Fruit fly (Drosophila melanogaster) whole organism, prepupa: ENCODE data around the gene CG31915.

ENCODE experiments used
- CG10669 ChIP-seq: fragments of 200-800 bp; sonication (Bioruptor generic); optimal IDR thresholded peaks from 3 replicates; lab custom pipeline; 2018; ENCODE audit warnings: missing biosample characterization, mild to moderate bottlenecking, missing genetic modification characterization, moderate library complexity
- CG11762 ChIP-seq: fragments of 200-800 bp; sonication (Bioruptor generic); optimal IDR thresholded peaks from 3 replicates; lab custom pipeline; 2016; ENCODE audit warnings: missing biosample characterization, missing genetic modification characterization; ENCODE audit not compliant: insufficient read depth
- CG11902 ChIP-seq: fragments of 200-800 bp; sonication (Bioruptor generic); optimal IDR thresholded peaks from 3 replicates; lab custom pipeline; 2016; ENCODE audit warnings: missing biosample characterization, missing genetic modification characterization
- CG15336 ChIP-seq: fragments of 200-800 bp; sonication (Bioruptor generic); IDR thresholded peaks from 2 replicates; pipeline ENCODE4 v1.3.6; 2022; ENCODE audit warnings: missing biosample characterization, missing genetic modification characterization
- CG1621 ChIP-seq: fragments of 200-800 bp; sonication (Bioruptor generic); optimal IDR thresholded peaks from 3 replicates; lab custom pipeline; 2018; ENCODE audit warnings: missing biosample characterization, mild to moderate bottlenecking, missing genetic modification characterization
- CG16779 ChIP-seq: fragments of 200-800 bp; sonication (Bioruptor generic); optimal IDR thresholded peaks from 3 replicates; lab custom pipeline; 2017; ENCODE audit warnings: missing biosample characterization, mild to moderate bottlenecking, missing genetic modification characterization
- CG3032 ChIP-seq: fragments of 200-800 bp; optimal IDR thresholded peaks from 2 replicates; lab custom pipeline; 2019; ENCODE audit warnings: missing biosample characterization, mild to moderate bottlenecking, missing genetic modification characterization, moderate library complexity
- CG32006 ChIP-seq: fragments of 200-800 bp; sonication (Bioruptor generic); optimal IDR thresholded peaks from 3 replicates; lab custom pipeline; 2017; ENCODE audit warnings: missing biosample characterization, mild to moderate bottlenecking, missing genetic modification characterization
- CG4318 ChIP-seq: fragments of 200-800 bp; sonication (Bioruptor generic); optimal IDR thresholded peaks from 3 replicates; lab custom pipeline; 2017; ENCODE audit warnings: missing biosample characterization, mild to moderate bottlenecking, missing genetic modification characterization
- CG6163 ChIP-seq: fragments of 200-800 bp; sonication (Bioruptor generic); IDR thresholded peaks from 3 replicates; pipeline ENCODE4 v1.3.6; 2022; ENCODE audit warnings: missing biosample characterization, missing genetic modification characterization
- CG6276 ChIP-seq: fragments of 200-800 bp; sonication (Bioruptor generic); optimal IDR thresholded peaks from 2 replicates; lab custom pipeline; 2017; ENCODE audit warnings: missing biosample characterization, mild to moderate bottlenecking, missing genetic modification characterization
- CG6808 ChIP-seq: fragments of 200-800 bp; sonication (Bioruptor generic); optimal IDR thresholded peaks from 3 replicates; lab custom pipeline; 2017; ENCODE audit warnings: missing biosample characterization, missing genetic modification characterization, mild to moderate bottlenecking, moderate library complexity, missing genetic modification reagents
- CG8119 ChIP-seq: fragments of 200-800 bp; sonication (Bioruptor generic); IDR thresholded peaks from 3 replicates; pipeline ENCODE4 v1.3.6; 2022; ENCODE audit warnings: missing biosample characterization, missing genetic modification characterization
- CG9139 ChIP-seq: fragments of 200-800 bp; sonication (Bioruptor generic); optimal IDR thresholded peaks from 3 replicates; lab custom pipeline; 2017; ENCODE audit warnings: missing biosample characterization, mild to moderate bottlenecking, missing genetic modification characterization
- Eip75B ChIP-seq: fragments of 200-800 bp; sonication (Bioruptor generic); optimal IDR thresholded peaks from 3 replicates; lab custom pipeline; 2016; ENCODE audit warnings: missing biosample characterization, missing genetic modification characterization
- Eip93F ChIP-seq: fragments of 200-800 bp; sonication (Bioruptor generic); optimal IDR thresholded peaks from 2 replicates; lab custom pipeline; 2016; ENCODE audit warnings: missing biosample characterization, mild to moderate bottlenecking, missing genetic modification characterization
- Ets21C ChIP-seq: fragments of 200-800 bp; sonication (Bioruptor generic); optimal IDR thresholded peaks from 3 replicates; lab custom pipeline; 2016; ENCODE audit warnings: missing biosample characterization, missing genetic modification characterization
- Gug ChIP-seq: fragments of 200-800 bp; sonication (Bioruptor generic); IDR thresholded peaks from 2 replicates; pipeline ENCODE4 v1.3.6; 2022; ENCODE audit warnings: missing biosample characterization, missing genetic modification characterization
- Hr38 ChIP-seq: sonication (Bioruptor generic); optimal IDR thresholded peaks from 2 replicates; lab custom pipeline; 2016; ENCODE audit warnings: missing biosample characterization, missing genetic modification characterization
- Hr39 ChIP-seq: fragments of 200-800 bp; sonication (Bioruptor generic); optimal IDR thresholded peaks from 2 replicates; lab custom pipeline; 2016; ENCODE audit warnings: missing biosample characterization, missing genetic modification characterization
- Lpt ChIP-seq: fragments of 200-800 bp; sonication (Bioruptor generic); optimal IDR thresholded peaks from 3 replicates; lab custom pipeline; 2016; ENCODE audit warnings: missing biosample characterization, missing genetic modification characterization
- OdsH ChIP-seq: fragments of 200-800 bp; sonication (Bioruptor generic); optimal IDR thresholded peaks from 3 replicates; lab custom pipeline; 2016; ENCODE audit warnings: missing biosample characterization, missing genetic modification characterization
- Sox14 ChIP-seq: fragments of 200-800 bp; sonication (Bioruptor generic); optimal IDR thresholded peaks from 3 replicates; lab custom pipeline; 2016; ENCODE audit warnings: missing biosample characterization, missing genetic modification characterization
- Sox15 ChIP-seq: fragments of 200-800 bp; sonication (Bioruptor generic); optimal IDR thresholded peaks from 3 replicates; lab custom pipeline; 2016; ENCODE audit warnings: missing biosample characterization, missing genetic modification characterization
- achi ChIP-seq: fragments of 200-800 bp; sonication (Bioruptor generic); optimal IDR thresholded peaks from 3 replicates; lab custom pipeline; 2016; ENCODE audit warnings: missing biosample characterization, missing genetic modification characterization
- eg ChIP-seq: fragments of 200-800 bp; sonication (Bioruptor generic); IDR thresholded peaks from 3 replicates; pipeline ENCODE4 v1.3.6; 2022; ENCODE audit warnings: missing biosample characterization, missing genetic modification characterization
- esn ChIP-seq: fragments of 200-800 bp; sonication (Bioruptor generic); optimal IDR thresholded peaks from 2 replicates; lab custom pipeline; 2016; ENCODE audit warnings: missing biosample characterization, mild to moderate bottlenecking, missing genetic modification characterization, moderate library complexity
- fd59A ChIP-seq: fragments of 200-800 bp; sonication (Bioruptor generic); optimal IDR thresholded peaks from 2 replicates; lab custom pipeline; 2017; ENCODE audit warnings: missing biosample characterization, mild to moderate bottlenecking, missing genetic modification characterization, missing genetic modification reagents
- fkh ChIP-seq: fragments of 200-800 bp; sonication (Bioruptor generic); optimal IDR thresholded peaks from 3 replicates; lab custom pipeline; 2017; ENCODE audit warnings: missing biosample characterization, mild to moderate bottlenecking, missing genetic modification characterization, moderate library complexity
- salr ChIP-seq, 2 experiments: fragments of 200-800 bp; sonication (Bioruptor generic); optimal IDR thresholded peaks; 3 replicates each; lab custom pipeline; 2016 to 2018; ENCODE audit warnings: missing biosample characterization in 2 of 2, missing genetic modification characterization in 2 of 2, mild to moderate bottlenecking in 1 of 2
- topi ChIP-seq: fragments of 200-800 bp; sonication (Bioruptor generic); optimal IDR thresholded peaks from 3 replicates; lab custom pipeline; 2016; ENCODE audit warnings: missing biosample characterization, missing genetic modification characterization

The CG31915 gene

DNA sequence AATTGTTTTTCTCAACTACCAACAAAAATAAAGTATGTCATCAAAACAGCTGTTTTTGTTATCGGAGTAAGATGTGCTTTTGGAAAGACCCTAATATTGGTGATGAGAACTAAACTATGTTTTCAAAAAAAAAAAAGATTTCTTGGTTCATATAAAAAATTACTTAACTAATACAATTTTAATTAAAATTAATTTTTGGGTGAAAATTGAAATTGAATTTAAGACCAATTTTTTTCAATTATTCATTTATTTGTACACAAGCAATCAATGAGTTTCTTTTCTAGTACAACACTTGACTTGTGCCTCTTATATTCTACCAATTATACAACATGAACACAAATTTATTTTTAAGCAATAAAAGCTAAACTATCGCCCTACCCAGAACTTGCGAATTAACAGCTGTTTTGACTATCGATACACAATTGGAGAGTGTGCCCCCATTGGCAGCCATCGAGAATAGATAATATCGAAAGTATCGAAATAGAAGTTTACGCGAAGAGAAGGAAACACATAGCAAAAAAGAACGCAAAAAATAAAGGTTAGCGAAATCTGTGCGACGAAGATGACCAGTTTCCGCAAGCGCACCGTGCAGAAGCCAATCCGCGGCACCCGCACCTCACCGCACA, 4.0 kb upstream of the CG31915 start, which contains the start of the genes Vps52 and Elp4 (continued):
- TF ChIP-seq CG4318 (GFP tag; lab: Kevin White, UChicago) (no peak), topi (no peak), CG3032 (tag; lab: Kevin White, UChicago) (peak; percentile 80), OdsH (GFP tag; lab: Kevin White, UChicago) (no peak), CG32006 (GFP tag; lab: Kevin White, UChicago) (no peak), Hr38 (GFP tag; lab: Kevin White, UChicago) (no peak), CG8119 (GFP tag; lab: Robert Waterston, UW) (peak; percentile 55; the same call in 2 of the 3 replicates), CG11902 (peak; percentile 55), CG15336 (GFP tag; lab: Robert Waterston, UW) (peak; percentile 28; the same call in 1 of the 2 replicates), salr (GFP tag; optimal IDR thresholded peaks at IDR 0.05; lab: Kevin White, UChicago) (no peak), fkh (peak; percentile 23), CG16779 (tag; lab: Kevin White, UChicago) (no peak), Hr39 (no peak), esn (GFP tag; lab: Kevin White, UChicago) (peak; percentile 77)
- TF ChIP-seq, all 60 proteins: peak for 20

dm6 chr2L:5525723-5526122, 2.2 kb upstream of the CG31915 start, which contains the start of gene Cap-D3:
Gene Cap-D3, plus strand, starts transcription at chr2L:5525905.
- TF ChIP-seq fkh: peak; percentile 86
- no peak for TF ChIP-seq CG16779 (tag; lab: Kevin White, UChicago)

dm6 chr2L:5526738-5527137, 1.2 kb upstream of the CG31915 start, which contains the start of gene Cox11:
Gene Cox11, plus strand, starts transcription at chr2L:5526957.
- TF ChIP-seq CG32006 (GFP tag; lab: Kevin White, UChicago) (no peak), CG9139 (GFP tag; lab: Kevin White, UChicago) (no peak), Gug (GFP tag; lab: Robert Waterston, UW) (no peak), esn (GFP tag; lab: Kevin White, UChicago) (no peak), Ets21C (GFP tag; lab: Kevin White, UChicago) (no peak), CG1621 (tag; lab: Kevin White, UChicago) (no peak), OdsH (GFP tag; lab: Kevin White, UChicago) (no peak), CG11762 (GFP tag; lab: Kevin White, UChicago) (no peak), CG6276 (GFP tag; lab: Kevin White, UChicago) (no peak), Sox15 (GFP tag; lab: Kevin White, UChicago) (no peak), Lpt (GFP tag; lab: Kevin White, UChicago) (no peak), CG10669 (GFP tag; lab: Kevin White, UChicago) (no peak)

dm6 chr2L:5532061-5532460, 4.1 kb downstream of the CG31915 start, which contains the start of gene Coq6:
Gene Coq6, minus strand, starts transcription at chr2L:5532223.
- 0 out of 3 replicates have a peak, but pooled peaks have one; percentile 26 for TF ChIP-seq CG6163 (GFP tag; lab: Robert Waterston, UW)
- TF ChIP-seq eg (GFP tag; lab: Robert Waterston, UW): no peak

DNA sequence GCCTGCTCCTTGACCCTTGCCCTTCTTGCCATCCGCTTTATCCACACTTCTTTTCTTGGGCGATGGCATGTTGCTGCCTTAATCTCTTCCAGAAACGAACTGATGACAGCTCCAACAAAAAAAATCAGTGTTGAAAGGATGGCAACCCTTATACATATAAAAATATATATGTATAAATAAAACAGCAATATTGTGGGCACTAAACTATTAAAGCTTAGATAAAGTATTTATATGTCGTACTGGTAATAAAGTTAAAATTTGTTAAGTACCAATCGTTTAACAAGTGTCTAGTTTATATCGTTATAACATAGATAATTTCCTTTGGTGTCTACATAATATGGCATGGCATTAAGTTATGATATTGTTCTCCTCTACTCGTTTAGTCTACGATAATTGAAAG, 8.7 kb downstream of the CG31915 start, which contains the start of gene tomb:
Gene tomb (minus strand): TSS at position 101 of the 400 bp plus-strand sequence.
- TF ChIP-seq achi (GFP tag; lab: Kevin White, UChicago) (no peak), Sox14 (no peak), CG15336 (GFP tag; lab: Robert Waterston, UW) (no peak), topi (no peak), CG6808 (GFP tag; lab: Kevin White, UChicago) (no peak), Eip75B (GFP tag; lab: Kevin White, UChicago) (no peak), Eip93F (no peak), fd59A (no peak)
